Worm (Caenorhabditis elegans) whole organism, L3 larva: ENCODE results near the gene twk-43.

Experiments
- R02D3.7 ChIP-seq: fragments of 150-350 bp; optimal IDR thresholded peaks from 2 replicates; lab custom pipeline; 2014; ENCODE audit warnings: missing biosample characterization, missing genetic modification characterization
- ama-1 ChIP-seq: fragments of 150-350 bp; optimal IDR thresholded peaks from 2 replicates; lab custom pipeline; 2018
- ceh-82 ChIP-seq: fragments of 150-350 bp; optimal IDR thresholded peaks from 2 replicates; lab custom pipeline; 2014; ENCODE audit warnings: missing biosample characterization, missing genetic modification characterization
- egl-5 ChIP-seq: fragments of 150-350 bp; optimal IDR thresholded peaks from 2 replicates; lab custom pipeline; 2017; ENCODE audit warnings: missing biosample characterization, missing genetic modification reagents, missing genetic modification characterization, inconsistent platforms
- lin-39 ChIP-seq: fragments of 150-350 bp; optimal IDR thresholded peaks from 2 replicates; lab custom pipeline; 2018; ENCODE audit warnings: missing biosample characterization, missing genetic modification reagents, missing genetic modification characterization
- pqm-1 ChIP-seq: fragments of 150-350 bp; optimal IDR thresholded peaks from 2 replicates; lab custom pipeline; 2017; ENCODE audit warnings: missing biosample characterization, missing genetic modification characterization, inconsistent platforms

DNA sequence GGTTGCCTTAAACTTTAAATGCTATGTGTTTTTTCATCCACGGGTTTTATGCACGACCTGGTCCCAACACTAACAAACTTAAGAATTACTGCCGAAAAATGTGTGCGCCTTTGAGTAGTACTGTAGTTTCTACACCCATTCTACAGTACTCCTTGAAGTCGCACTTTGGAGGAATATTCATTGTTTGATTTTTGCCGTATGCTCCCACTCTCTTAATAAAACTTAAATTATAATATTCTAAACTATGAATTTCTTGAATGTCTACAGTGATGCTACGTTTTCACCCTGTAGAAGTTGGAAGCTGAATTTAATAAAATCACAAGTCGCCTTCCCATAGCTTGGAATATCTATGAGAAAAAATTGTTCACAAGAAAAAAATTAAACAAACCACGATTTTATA is 36.3 kb upstream of the twk-43 start:
- TF ChIP-seq ama-1 (lab: Kevin White, UChicago) (no peak), lin-39 (no peak), pqm-1 (tag; lab: Kevin White, UChicago) (no peak), ceh-82 (tag; lab: Kevin White, UChicago) (no peak), R02D3.7 (no peak), egl-5 (tag; lab: Kevin White, UChicago) (no peak)
